Fruit fly (Drosophila melanogaster): ENCODE measurements around the gene Madm.

Gene Madm

DNA sequence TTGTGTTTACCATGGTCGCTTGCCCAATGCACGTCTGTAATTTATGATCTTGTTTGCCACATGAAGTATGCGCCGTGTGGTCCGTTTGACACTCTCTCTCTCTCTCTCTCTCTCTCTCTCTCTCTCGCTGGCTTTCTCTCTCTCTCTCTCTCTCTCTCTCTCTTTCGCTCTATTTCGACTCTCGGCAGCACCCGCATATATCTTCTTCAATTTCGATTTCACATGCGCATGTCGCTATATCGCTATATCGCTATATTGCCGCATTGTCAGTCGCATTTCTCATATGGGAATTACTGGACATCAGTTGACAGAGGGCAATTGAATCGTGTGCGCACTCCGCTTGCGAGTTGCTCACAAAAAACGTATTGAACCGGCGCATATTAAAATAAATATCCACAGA, 41.2 kb upstream of the Madm start (continued):
- TF ChIP-seq Doc3 (GFP tag; IDR thresholded peaks at IDR 0.05; ENCODE audit: partially characterized antibody) (peak; percentile 28; the same call in 1 of the 3 replicates), nom (GFP tag; optimal IDR thresholded peaks at IDR 0.05) (no peak), Camta (GFP tag; optimal IDR thresholded peaks at IDR 0.05) (no peak), YL-1 (GFP tag; optimal IDR thresholded peaks at IDR 0.05) (no peak), CG31441 (GFP tag; IDR thresholded peaks at IDR 0.05) (no peak), gt (GFP tag; IDR thresholded peaks at IDR 0.05) (no peak), CG14710 (tag; optimal IDR thresholded peaks at IDR 0.05) (no peak), esg (GFP tag; conservative IDR thresholded peaks at IDR 0.05) (no peak), CG8765 (GFP tag; IDR thresholded peaks at IDR 0.05) (no peak), CG13624 (GFP tag; optimal IDR thresholded peaks at IDR 0.05) (peak; percentile 1), E2f2 (GFP tag; IDR thresholded peaks at IDR 0.05) (no peak), CG8290 (GFP tag; optimal IDR thresholded peaks at IDR 0.05) (no peak), CG8290 (tag; optimal IDR thresholded peaks at IDR 0.05) (peak in 1 of 2 experiments; percentile 0), tx (GFP tag; optimal IDR thresholded peaks at IDR 0.05) (no peak), CTCF (GFP tag; optimal IDR thresholded peaks at IDR 0.05) (peak; percentile 13), CG6854 (GFP tag; optimal IDR thresholded peaks at IDR 0.05) (no peak), HLH54F (GFP tag; optimal IDR thresholded peaks at IDR 0.05) (no peak), sug (tag; optimal IDR thresholded peaks at IDR 0.05) (no peak), az2 (GFP tag; optimal IDR thresholded peaks at IDR 0.05) (no peak), ase (GFP tag; IDR thresholded peaks at IDR 0.05) (no peak), pho (GFP tag; optimal IDR thresholded peaks at IDR 0.05) (no peak), Hmr (GFP tag; optimal IDR thresholded peaks at IDR 0.05) (no peak), disco-r (GFP tag; optimal IDR thresholded peaks at IDR 0.05) (no peak), PHDP (tag; optimal IDR thresholded peaks at IDR 0.05) (no peak), CG6654 (GFP tag; optimal IDR thresholded peaks at IDR 0.05) (no peak), CG9727 (GFP tag; optimal IDR thresholded peaks at IDR 0.05) (no peak), Side (GFP tag; optimal IDR thresholded peaks at IDR 0.05) (no peak), knrl (GFP tag; IDR thresholded peaks at IDR 0.05; ENCODE audit: partially characterized antibody) (no peak), Myb (GFP tag; optimal IDR thresholded peaks at IDR 0.05) (no peak), HLHmδ (GFP tag; optimal IDR thresholded peaks at IDR 0.05) (no peak), CG15514 (GFP tag; optimal IDR thresholded peaks at IDR 0.05) (no peak), caup (GFP tag; optimal IDR thresholded peaks at IDR 0.05; ENCODE audit: severe bottlenecking) (no peak), CG32532 (GFP tag; IDR thresholded peaks at IDR 0.05) (peak; percentile 36; the same call in 1 of the 2 replicates), CG9876 (GFP tag; optimal IDR thresholded peaks at IDR 0.05) (no peak), lbe (GFP tag; optimal IDR thresholded peaks at IDR 0.05) (no peak), gsb (GFP tag; IDR thresholded peaks at IDR 0.05) (no peak), zfh1 (GFP tag; IDR thresholded peaks at IDR 0.05) (no peak), H15 (GFP tag; IDR thresholded peaks at IDR 0.05) (no peak), gem (tag; optimal IDR thresholded peaks at IDR 0.05) (no peak), her (GFP tag; optimal IDR thresholded peaks at IDR 0.05) (no peak), CG4424 (GFP tag; optimal IDR thresholded peaks at IDR 0.05) (no peak), crc (GFP tag; optimal IDR thresholded peaks at IDR 0.05) (no peak), CG14050 (GFP tag; IDR thresholded peaks at IDR 0.05) (no peak), CG33557 (GFP tag; optimal IDR thresholded peaks at IDR 0.05) (no peak), CG17359 (tag; optimal IDR thresholded peaks at IDR 0.05) (no peak), inv (GFP tag; IDR thresholded peaks at IDR 0.05; ENCODE audit: partially characterized antibody) (no peak), CG7987 (GFP tag; optimal IDR thresholded peaks at IDR 0.05) (no peak), tap (tag; optimal IDR thresholded peaks at IDR 0.05) (peak; percentile 11), Lhr (GFP tag; optimal IDR thresholded peaks at IDR 0.05) (no peak), CG8924 (tag; optimal IDR thresholded peaks at IDR 0.05) (no peak), stwl (tag; optimal IDR thresholded peaks at IDR 0.05) (no peak), CG6272 (GFP tag; IDR thresholded peaks at IDR 0.05) (no peak)

Measured in whole organism, embryonic.